Worm (Caenorhabditis elegans) whole organism, L1 larva: ENCODE data around the gene D1054.18.

Source experiments
- elt-2 ChIP-seq: sonication (generic microtip); optimal IDR thresholded peaks from 2 replicates; lab custom pipeline; 2016; ENCODE audit warnings: missing genetic modification characterization, mild to moderate bottlenecking, inconsistent platforms, missing compliant biosample characterization, missing genetic modification reagents
- nhr-85 ChIP-seq: sonication (generic microtip); peaks from one replicate; lab custom pipeline; 2016; ENCODE audit warnings: missing genetic modification characterization, inconsistent platforms, missing compliant biosample characterization
- zag-1 ChIP-seq: fragments of 150-350 bp; optimal IDR thresholded peaks from 2 replicates; lab custom pipeline; 2014; ENCODE audit warnings: missing biosample characterization, missing genetic modification characterization

- TF ChIP-seq zag-1 (tag; lab: Kevin White, UChicago): no peak
- no peak for TF ChIP-seq nhr-85 (tag; lab: Kevin White, UChicago)
- TF ChIP-seq elt-2 (tag; lab: Kevin White, UChicago): no peak
Measured at ce11 chrV:10816831-10817230, 15.8 kb upstream of the D1054.18 start.
